Worm (Caenorhabditis elegans) whole organism, young adult: ENCODE measurements around the gene E02H1.5.

Experiments
- F22D6.2 ChIP-seq: sonication (generic microtip); optimal IDR thresholded peaks from 2 replicates; lab custom pipeline; 2016; ENCODE audit warnings: mild to moderate bottlenecking, missing genetic modification characterization, missing compliant biosample characterization
- F49E8.2 ChIP-seq: sonication (generic microtip); optimal IDR thresholded peaks from 3 replicates; lab custom pipeline; 2017; ENCODE audit warnings: missing genetic modification characterization, mild to moderate bottlenecking, missing compliant biosample characterization, antibody characterized with exemption, moderate library complexity; ENCODE audit not compliant: insufficient read depth
- F55B11.4 ChIP-seq: sonication (generic microtip); optimal IDR thresholded peaks from 2 replicates; lab custom pipeline; 2016; ENCODE audit warnings: missing compliant biosample characterization, missing genetic modification characterization, borderline replicate concordance; ENCODE audit not compliant: insufficient read depth
- Y56A3A.18 ChIP-seq: fragments of 200-800 bp; sonication (Bioruptor generic); IDR thresholded peaks from 2 replicates; pipeline ENCODE4 v1.3.6; 2022; ENCODE audit warnings: missing genetic modification reagents, missing genetic modification characterization, missing compliant biosample characterization
- egl-18 ChIP-seq: fragments of 200-800 bp; sonication (Bioruptor generic); IDR thresholded peaks from 2 replicates; pipeline ENCODE4 v1.3.6; 2022; ENCODE audit warnings: missing genetic modification reagents, missing genetic modification characterization, missing compliant biosample characterization
- mcd-1 ChIP-seq: fragments of 200-800 bp; sonication (Bioruptor generic); IDR thresholded peaks from 2 replicates; pipeline ENCODE4 v1.3.6; 2022; ENCODE audit warnings: missing genetic modification reagents, missing genetic modification characterization, missing compliant biosample characterization
- pbrm-1 ChIP-seq: fragments of 200-800 bp; sonication (Bioruptor generic); IDR thresholded peaks from 2 replicates; pipeline ENCODE4 v1.3.6; 2022; ENCODE audit warnings: missing genetic modification reagents, missing genetic modification characterization, missing compliant biosample characterization
- unc-62 ChIP-seq: fragments of 150-350 bp; optimal IDR thresholded peaks from 2 replicates; lab custom pipeline; 2014; ENCODE audit warnings: missing biosample characterization, missing genetic modification reagents, missing genetic modification characterization
- ztf-25 ChIP-seq: fragments of 200-800 bp; sonication (Bioruptor generic); IDR thresholded peaks from 2 replicates; pipeline ENCODE4 v1.3.6; 2022; ENCODE audit warnings: missing genetic modification reagents, missing genetic modification characterization, missing compliant biosample characterization

- no peak for TF ChIP-seq F49E8.2 (tag; lab: Kevin White, UChicago)
- no peak for TF ChIP-seq F55B11.4 (tag; lab: Kevin White, UChicago)
- TF ChIP-seq pbrm-1 (GFP tag; lab: Robert Waterston, UW) = no peak
- no peak for TF ChIP-seq Y56A3A.18 (GFP tag; lab: Robert Waterston, UW)
- no peak for TF ChIP-seq F22D6.2 (tag; lab: Kevin White, UChicago)
- TF ChIP-seq ztf-25 (GFP tag; lab: Robert Waterston, UW) = no peak
- TF ChIP-seq egl-18 (GFP tag; lab: Robert Waterston, UW) = no peak
- no peak for TF ChIP-seq unc-62
- no peak for TF ChIP-seq mcd-1 (GFP tag; lab: Robert Waterston, UW)
These were observed 43.5 kb upstream of the E02H1.5 start, which contains the start of gene F35H8.12 for ce11 chrII:9551536-9551935.
